Worm (Caenorhabditis elegans): ENCODE measurements around the gene tat-6.

DNA sequence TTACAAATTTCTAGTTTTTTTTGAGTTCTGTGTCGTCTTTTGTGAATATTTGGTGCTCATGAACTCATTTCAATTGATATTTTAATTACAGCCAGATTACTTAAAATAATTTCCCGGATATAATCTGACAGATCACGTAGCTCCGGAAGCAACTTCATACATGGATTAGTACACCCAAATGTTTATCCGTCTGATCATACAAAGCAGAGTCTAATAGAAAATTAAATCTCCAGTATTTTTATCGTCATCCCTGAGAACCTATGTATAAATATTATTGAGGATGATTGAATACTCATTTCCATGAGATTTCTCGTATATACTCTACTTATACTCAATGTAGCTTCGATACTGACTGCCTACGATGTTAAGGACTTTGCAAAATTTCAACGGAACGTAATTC is 4.0 kb upstream of the tat-6 start, which contains the start of gene Y73C8C.12:
- TF ChIP-seq ztf-11 (tag; optimal IDR thresholded peaks at IDR 0.05): no peak
- no peak for TF ChIP-seq snpc-4 (tag; optimal IDR thresholded peaks at IDR 0.05)
- TF ChIP-seq unc-62 (GFP tag; optimal IDR thresholded peaks at IDR 0.05): no peak
- no peak for TF ChIP-seq elt-3 (tag; optimal IDR thresholded peaks at IDR 0.05)
- no peak for TF ChIP-seq nhr-11 (tag; optimal IDR thresholded peaks at IDR 0.05)
- TF ChIP-seq egl-27 (tag; optimal IDR thresholded peaks at IDR 0.05): no peak
- TF ChIP-seq nhr-77 (tag; optimal IDR thresholded peaks at IDR 0.05): no peak
- no peak for TF ChIP-seq zag-1 (tag; optimal IDR thresholded peaks at IDR 0.05)
- TF ChIP-seq mdl-1 (tag; optimal IDR thresholded peaks at IDR 0.05): no peak

All from whole organism, L2 larva.